Fruit fly (Drosophila melanogaster): ENCODE data around the gene CG12541.

dm6 chrX:7004101-7004700, 61.7 kb downstream of the CG12541 start:
- TF ChIP-seq EcR (GFP tag; optimal IDR thresholded peaks at IDR 0.05) (no peak), CG15710 (tag; optimal IDR thresholded peaks at IDR 0.05) (no peak)
